Worm (Caenorhabditis elegans) whole organism, L1 larva: ENCODE data around the gene nhr-44.

Experiments used
- C16A3.4 ChIP-seq: fragments of 150-350 bp; optimal IDR thresholded peaks from 2 replicates; lab custom pipeline; 2014; ENCODE audit warnings: missing biosample characterization, missing genetic modification characterization
- F16B12.6 ChIP-seq: fragments of 150-350 bp; optimal IDR thresholded peaks from 2 replicates; lab custom pipeline; 2014; ENCODE audit warnings: missing biosample characterization, missing genetic modification characterization
- Y116A8C.19 ChIP-seq: sonication (generic microtip); optimal IDR thresholded peaks from 2 replicates; lab custom pipeline; 2016; ENCODE audit warnings: missing compliant biosample characterization, missing genetic modification characterization, borderline replicate concordance
- alr-1 ChIP-seq: fragments of 200-800 bp; sonication (Bioruptor generic); optimal IDR thresholded peaks from 2 replicates; lab custom pipeline; 2018; ENCODE audit warnings: borderline replicate concordance, mild to moderate bottlenecking, missing genetic modification characterization, missing compliant biosample characterization
- blmp-1 ChIP-seq: fragments of 150-350 bp; optimal IDR thresholded peaks from 2 replicates; lab custom pipeline; 2014; ENCODE audit warnings: missing biosample characterization, missing genetic modification characterization
- ceh-63 ChIP-seq: fragments of 200-800 bp; sonication (Bioruptor generic); optimal IDR thresholded peaks from 2 replicates; lab custom pipeline; 2018; ENCODE audit warnings: mild to moderate bottlenecking, missing genetic modification characterization, missing compliant biosample characterization
- ceh-88 ChIP-seq: fragments of 200-800 bp; sonication (Bioruptor generic); IDR thresholded peaks from 2 replicates; pipeline ENCODE4 v1.3.6; 2022; ENCODE audit warnings: missing genetic modification characterization, missing compliant biosample characterization
- ceh-90 ChIP-seq: sonication (generic microtip); optimal IDR thresholded peaks from 2 replicates; lab custom pipeline; 2016; ENCODE audit warnings: missing genetic modification characterization, missing compliant biosample characterization
- ces-1 ChIP-seq: fragments of 150-350 bp; optimal IDR thresholded peaks from 2 replicates; lab custom pipeline; 2014; ENCODE audit warnings: missing biosample characterization, missing genetic modification reagents, missing genetic modification characterization
- efl-1 ChIP-seq, 4 experiments: fragments of 150-350 bp; optimal IDR thresholded peaks in 3 of 4; peaks in 1 of 4; 1 replicate in 1 of 4; 2 replicates in 3 of 4; lab custom pipeline; 2014; ENCODE audit warnings: missing biosample characterization in 2 of 4, missing genetic modification characterization in 2 of 4, missing genetic modification reagents in 2 of 4
- elt-2 ChIP-seq: sonication (generic microtip); optimal IDR thresholded peaks from 2 replicates; lab custom pipeline; 2016; ENCODE audit warnings: missing genetic modification characterization, mild to moderate bottlenecking, inconsistent platforms, missing compliant biosample characterization, missing genetic modification reagents
- elt-3 ChIP-seq, 6 experiments: fragments of 150-350 bp in 1 of 6; sonication (generic microtip); optimal IDR thresholded peaks; 2 replicates each; lab custom pipeline; 2017 to 2018; ENCODE audit warnings: missing biosample characterization in 6 of 6, missing genetic modification characterization in 6 of 6, inconsistent platforms in 1 of 6
- fkh-10 ChIP-seq: sonication (generic microtip); optimal IDR thresholded peaks from 2 replicates; lab custom pipeline; 2017; ENCODE audit warnings: missing biosample characterization, missing genetic modification reagents, missing genetic modification characterization
- fkh-8 ChIP-seq: sonication (generic microtip); optimal IDR thresholded peaks from 2 replicates; lab custom pipeline; 2016; ENCODE audit warnings: mild to moderate bottlenecking, missing genetic modification characterization, missing compliant biosample characterization
- fos-1 ChIP-seq: fragments of 150-350 bp; optimal IDR thresholded peaks from 2 replicates; lab custom pipeline; 2014; ENCODE audit warnings: missing biosample characterization, missing genetic modification characterization
- grh-1 ChIP-seq: fragments of 200-800 bp; sonication (Bioruptor generic); IDR thresholded peaks from 2 replicates; pipeline ENCODE4 v1.3.6; 2022; ENCODE audit warnings: missing genetic modification reagents, missing genetic modification characterization, missing compliant biosample characterization
- hlh-17 ChIP-seq: fragments of 200-800 bp; sonication (Bioruptor generic); optimal IDR thresholded peaks from 2 replicates; lab custom pipeline; 2018; ENCODE audit warnings: missing genetic modification characterization, mild to moderate bottlenecking, missing compliant biosample characterization, moderate library complexity, borderline replicate concordance
- hpl-2 ChIP-seq: fragments of 150-350 bp; optimal IDR thresholded peaks from 2 replicates; lab custom pipeline; 2014; ENCODE audit warnings: missing biosample characterization, missing genetic modification reagents, missing genetic modification characterization
- jun-1 ChIP-seq: fragments of 150-350 bp; optimal IDR thresholded peaks from 2 replicates; lab custom pipeline; 2014; ENCODE audit warnings: missing biosample characterization, missing genetic modification reagents, missing genetic modification characterization
- lin-13 ChIP-seq: fragments of 150-350 bp; optimal IDR thresholded peaks from 2 replicates; lab custom pipeline; 2014; ENCODE audit warnings: missing biosample characterization, missing genetic modification reagents, missing genetic modification characterization
- lin-14 ChIP-seq: fragments of 200-800 bp; sonication (Bioruptor generic); optimal IDR thresholded peaks from 2 replicates; lab custom pipeline; 2018; ENCODE audit warnings: mild to moderate bottlenecking, missing genetic modification characterization, moderate library complexity, missing compliant biosample characterization
- lin-15B ChIP-seq: fragments of 150-350 bp; sonication (generic microtip); optimal IDR thresholded peaks from 3 replicates; lab custom pipeline; 2014; ENCODE audit warnings: missing biosample characterization, missing genetic modification characterization
- lin-35 ChIP-seq, 2 experiments: fragments of 150-350 bp; optimal IDR thresholded peaks; 2 replicates each; lab custom pipeline; 2014; ENCODE audit warnings: missing biosample characterization in 2 of 2, missing genetic modification characterization in 2 of 2, missing genetic modification reagents in 2 of 2
- lsy-2 ChIP-seq, 2 experiments: fragments of 150-350 bp; optimal IDR thresholded peaks; 2 replicates each; lab custom pipeline; 2014; ENCODE audit warnings: missing biosample characterization in 2 of 2, missing genetic modification characterization in 2 of 2
- mab-9 ChIP-seq: fragments of 200-800 bp; sonication (Bioruptor generic); IDR thresholded peaks from 2 replicates; pipeline ENCODE4 v1.3.6; 2022; ENCODE audit warnings: missing genetic modification reagents, missing genetic modification characterization, missing compliant biosample characterization
- mef-2 ChIP-seq: fragments of 150-350 bp; optimal IDR thresholded peaks from 2 replicates; lab custom pipeline; 2014; ENCODE audit warnings: missing biosample characterization, missing genetic modification characterization
- mep-1 ChIP-seq: fragments of 150-350 bp; optimal IDR thresholded peaks from 2 replicates; lab custom pipeline; 2014; ENCODE audit warnings: missing biosample characterization, missing genetic modification characterization
- nhr-12 ChIP-seq: sonication (generic microtip); optimal IDR thresholded peaks from 2 replicates; lab custom pipeline; 2017; ENCODE audit warnings: missing biosample characterization, missing genetic modification characterization
- nhr-237 ChIP-seq: fragments of 150-350 bp; optimal IDR thresholded peaks from 2 replicates; lab custom pipeline; 2014; ENCODE audit warnings: missing biosample characterization, missing genetic modification characterization
- nhr-28 ChIP-seq: fragments of 150-350 bp; optimal IDR thresholded peaks from 2 replicates; lab custom pipeline; 2014; ENCODE audit warnings: missing biosample characterization, missing genetic modification characterization
- nhr-77 ChIP-seq: fragments of 150-350 bp; optimal IDR thresholded peaks from 2 replicates; lab custom pipeline; 2014; ENCODE audit warnings: missing biosample characterization, missing genetic modification characterization
- nhr-85 ChIP-seq: sonication (generic microtip); peaks from one replicate; lab custom pipeline; 2016; ENCODE audit warnings: missing genetic modification characterization, inconsistent platforms, missing compliant biosample characterization
- pag-3 ChIP-seq: sonication (generic microtip); optimal IDR thresholded peaks from 2 replicates; lab custom pipeline; 2017; ENCODE audit warnings: missing genetic modification characterization, mild to moderate bottlenecking, missing compliant biosample characterization, antibody characterized with exemption, borderline replicate concordance; ENCODE audit not compliant: insufficient read depth
- pax-3 ChIP-seq: fragments of 200-800 bp; sonication (Bioruptor generic); optimal IDR thresholded peaks from 2 replicates; lab custom pipeline; 2018; ENCODE audit warnings: mild to moderate bottlenecking, missing genetic modification characterization, moderate library complexity, missing compliant biosample characterization
- pqm-1 ChIP-seq: sonication (generic microtip); optimal IDR thresholded peaks from 3 replicates; lab custom pipeline; 2017; ENCODE audit warnings: missing biosample characterization, missing genetic modification characterization
- rnt-1 ChIP-seq: sonication (generic microtip); optimal IDR thresholded peaks from 2 replicates; lab custom pipeline; 2016; ENCODE audit warnings: mild to moderate bottlenecking, missing genetic modification characterization, moderate library complexity, missing compliant biosample characterization
- skn-1 ChIP-seq: fragments of 150-350 bp; optimal IDR thresholded peaks from 2 replicates; lab custom pipeline; 2014; ENCODE audit warnings: missing biosample characterization, missing genetic modification characterization
- snpc-4 ChIP-seq: fragments of 150-350 bp; optimal IDR thresholded peaks from 2 replicates; lab custom pipeline; 2014; ENCODE audit warnings: missing biosample characterization, missing genetic modification characterization
- sox-4 ChIP-seq: sonication (generic microtip); optimal IDR thresholded peaks from 2 replicates; lab custom pipeline; 2016; ENCODE audit warnings: missing genetic modification characterization, missing compliant biosample characterization
- sptf-1 ChIP-seq: fragments of 150-350 bp; optimal IDR thresholded peaks from 2 replicates; lab custom pipeline; 2014; ENCODE audit warnings: missing biosample characterization, missing genetic modification characterization
- swsn-7 ChIP-seq: sonication (generic microtip); optimal IDR thresholded peaks from 2 replicates; lab custom pipeline; 2016; ENCODE audit warnings: missing genetic modification characterization, missing compliant biosample characterization
- tbx-2 ChIP-seq: sonication (generic microtip); optimal IDR thresholded peaks from 2 replicates; lab custom pipeline; 2016; ENCODE audit warnings: missing genetic modification characterization, missing compliant biosample characterization
- tlp-1 ChIP-seq: fragments of 150-350 bp; optimal IDR thresholded peaks from 2 replicates; lab custom pipeline; 2014; ENCODE audit warnings: missing biosample characterization, missing genetic modification characterization
- unc-130 ChIP-seq: fragments of 150-350 bp; optimal IDR thresholded peaks from 2 replicates; lab custom pipeline; 2017; ENCODE audit warnings: missing biosample characterization, missing genetic modification characterization, inconsistent platforms
- unc-30 ChIP-seq: sonication (generic microtip); optimal IDR thresholded peaks from 2 replicates; lab custom pipeline; 2017; ENCODE audit warnings: missing biosample characterization, missing genetic modification characterization
- unc-62 ChIP-seq: fragments of 150-350 bp; optimal IDR thresholded peaks from 2 replicates; lab custom pipeline; 2014; ENCODE audit warnings: missing biosample characterization, missing genetic modification reagents, missing genetic modification characterization
- unc-86 ChIP-seq: sonication (generic microtip); optimal IDR thresholded peaks from 2 replicates; lab custom pipeline; 2016; ENCODE audit warnings: missing genetic modification characterization, missing compliant biosample characterization
- vab-15 ChIP-seq: sonication (generic microtip); optimal IDR thresholded peaks from 2 replicates; lab custom pipeline; 2017; ENCODE audit warnings: missing genotype, mild to moderate bottlenecking, missing genetic modification characterization, missing compliant biosample characterization
- xbp-1 ChIP-seq: sonication (generic microtip); optimal IDR thresholded peaks from 2 replicates; lab custom pipeline; 2016; ENCODE audit warnings: missing genetic modification characterization, missing compliant biosample characterization
- zag-1 ChIP-seq: fragments of 150-350 bp; optimal IDR thresholded peaks from 2 replicates; lab custom pipeline; 2014; ENCODE audit warnings: missing biosample characterization, missing genetic modification characterization
- zip-4 ChIP-seq: fragments of 200-800 bp; sonication (Bioruptor generic); optimal IDR thresholded peaks from 2 replicates; lab custom pipeline; 2018; ENCODE audit warnings: mild to moderate bottlenecking, missing genetic modification characterization, moderate library complexity, missing compliant biosample characterization
- ztf-11 ChIP-seq, 2 experiments: sonication (generic microtip); optimal IDR thresholded peaks; 2 replicates each; lab custom pipeline; 2016 to 2017; ENCODE audit warnings: missing genetic modification characterization in 2 of 2, missing biosample characterization in 1 of 2, missing compliant biosample characterization in 1 of 2
- ztf-4 ChIP-seq: fragments of 150-350 bp; optimal IDR thresholded peaks from 2 replicates; lab custom pipeline; 2014; ENCODE audit warnings: missing biosample characterization, missing genetic modification characterization

The nhr-44 gene

DNA sequence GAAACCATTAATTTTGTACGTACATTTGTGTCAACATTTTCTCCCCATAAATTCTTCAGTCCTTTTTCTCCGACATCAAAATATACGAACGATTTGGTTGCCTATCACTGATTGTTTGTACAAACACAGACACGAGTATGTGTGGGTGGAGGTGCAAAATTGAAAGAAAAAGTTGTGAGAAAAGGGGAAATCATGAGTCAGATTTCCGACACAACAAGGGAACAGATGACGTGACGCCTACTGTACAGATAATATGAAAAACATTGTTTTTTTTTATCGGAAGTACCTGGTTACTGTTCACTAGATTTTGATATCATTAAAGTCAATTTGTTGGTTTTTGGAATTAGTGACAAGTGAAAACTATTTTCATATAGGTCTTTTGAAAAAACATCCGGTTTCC, 29.6 kb downstream of the nhr-44 start:
- no peak for TF ChIP-seq vab-15 (tag; lab: Kevin White, UChicago)
- TF ChIP-seq F16B12.6 (tag; lab: Kevin White, UChicago) = no peak
- TF ChIP-seq mab-9 (GFP tag; lab: Robert Waterston, UW) = no peak
- no peak for TF ChIP-seq nhr-28 (tag; lab: Kevin White, UChicago)
- no peak for TF ChIP-seq lin-13 (GFP tag; lab: Kevin White, UChicago)
- no peak for TF ChIP-seq skn-1
- no peak for TF ChIP-seq pag-3
- no peak for TF ChIP-seq efl-1 (optimal IDR thresholded peaks at IDR 0.05; lab: Kevin White, UChicago)
- TF ChIP-seq efl-1 (GFP tag; optimal IDR thresholded peaks at IDR 0.05 in 1 of 2; lab: Kevin White, UChicago) = peak in 1 of 2 experiments; percentile 51
- no peak for TF ChIP-seq fkh-8 (tag; lab: Kevin White, UChicago)
- TF ChIP-seq sptf-1 (tag; lab: Kevin White, UChicago) = no peak
- no peak for TF ChIP-seq unc-130
- no peak for TF ChIP-seq hpl-2 (GFP tag; lab: Kevin White, UChicago)
- TF ChIP-seq zip-4 = no peak
- no peak for TF ChIP-seq pqm-1 (tag; lab: Kevin White, UChicago)
- TF ChIP-seq unc-86 (tag; lab: Kevin White, UChicago) = no peak
- TF ChIP-seq alr-1 (tag; lab: Kevin White, UChicago) = no peak
- TF ChIP-seq Y116A8C.19 (tag; lab: Kevin White, UChicago) = no peak
- TF ChIP-seq lsy-2 (tag; optimal IDR thresholded peaks at IDR 0.05; lab: Kevin White, UChicago) = no peak
- TF ChIP-seq swsn-7 (tag; lab: Kevin White, UChicago) = no peak
- TF ChIP-seq rnt-1 (tag; lab: Kevin White, UChicago) = no peak
- no peak for TF ChIP-seq fkh-10
- no peak for TF ChIP-seq tbx-2 (tag; lab: Kevin White, UChicago)
- TF ChIP-seq snpc-4 = no peak
- TF ChIP-seq ztf-11 (tag; optimal IDR thresholded peaks at IDR 0.05; lab: Kevin White, UChicago) = no peak
- TF ChIP-seq zag-1 (tag; lab: Kevin White, UChicago) = no peak
- no peak for TF ChIP-seq lin-15B (tag; lab: Kevin White, UChicago)
- TF ChIP-seq ceh-88 = no peak
- peak in 1 of 2 experiments; percentile 7 for TF ChIP-seq lin-35 (GFP tag; optimal IDR thresholded peaks at IDR 0.05; lab: Kevin White, UChicago)
- peak; percentile 52 for TF ChIP-seq blmp-1 (tag; lab: Kevin White, UChicago)
- TF ChIP-seq C16A3.4 (tag; lab: Kevin White, UChicago) = no peak
- TF ChIP-seq unc-62 (GFP tag; lab: Kevin White, UChicago) = no peak
- TF ChIP-seq nhr-237 (tag; lab: Kevin White, UChicago) = no peak
- no peak for TF ChIP-seq ceh-63 (GFP tag; lab: Kevin White, UChicago)
- TF ChIP-seq ztf-4 (tag; lab: Kevin White, UChicago) = no peak
- no peak for TF ChIP-seq tlp-1
- TF ChIP-seq nhr-77 (tag; lab: Kevin White, UChicago) = no peak
- TF ChIP-seq xbp-1 (tag; lab: Kevin White, UChicago) = no peak
- no peak for TF ChIP-seq ceh-90 (tag; lab: Kevin White, UChicago)
- TF ChIP-seq elt-2 (tag; lab: Kevin White, UChicago) = peak; percentile 4
- no peak for TF ChIP-seq ces-1
- peak; percentile 25 for TF ChIP-seq jun-1 (tag; lab: Kevin White, UChicago)
- TF ChIP-seq pax-3 = no peak
- TF ChIP-seq hlh-17 = no peak
- TF ChIP-seq sox-4 (tag; lab: Kevin White, UChicago) = no peak
- no peak for TF ChIP-seq elt-3 (tag; optimal IDR thresholded peaks at IDR 0.05; lab: Kevin White, UChicago)
- TF ChIP-seq fos-1 (tag; lab: Kevin White, UChicago) = no peak
- TF ChIP-seq nhr-12 = no peak
- TF ChIP-seq lin-14 (GFP tag; lab: Kevin White, UChicago) = peak; percentile 40
- TF ChIP-seq mep-1 = no peak
- no peak for TF ChIP-seq mef-2 (tag; lab: Kevin White, UChicago)
- TF ChIP-seq unc-30 (tag; lab: Kevin White, UChicago) = no peak
- no peak for TF ChIP-seq nhr-85 (tag; lab: Kevin White, UChicago)
- no peak for TF ChIP-seq grh-1 (GFP tag; lab: Robert Waterston, UW)
